Fruit fly (Drosophila melanogaster): ENCODE data around the gene gcm2.

- TF ChIP-seq Hr39 (GFP tag; optimal IDR thresholded peaks at IDR 0.05) (no peak), CG10631 (GFP tag; optimal IDR thresholded peaks at IDR 0.05) (no peak), Lpt (GFP tag; optimal IDR thresholded peaks at IDR 0.05) (no peak), svp (GFP tag) (no peak), salr (GFP tag; optimal IDR thresholded peaks at IDR 0.05) (no peak), fd85E (GFP tag; optimal IDR thresholded peaks at IDR 0.05) (no peak), eg (GFP tag; IDR thresholded peaks at IDR 0.05) (no peak), CG16779 (tag; optimal IDR thresholded peaks at IDR 0.05) (no peak)
These were observed at the start of gene gcm2 for dm6 chr2L:9607997-9608563.

All from whole organism, prepupa.